Fruit fly (Drosophila melanogaster): Measurements from ENCODE around the gene MsrA.

Gene MsrA

dm6 chr3L:15535228-15535598, 24.4 kb downstream of the MsrA start, which contains the start of gene CrebA:
TSS of gene CrebA (plus strand) at chr3L:15535395.
- TF ChIP-seq CG32121 (GFP tag; IDR thresholded peaks at IDR 0.05) (peak; percentile 11; the same call in 1 of the 2 replicates), CG4496 (GFP tag; IDR thresholded peaks at IDR 0.05) (peak; percentile 56), CG14655 (GFP tag; optimal IDR thresholded peaks at IDR 0.05) (no peak), Ets98B (GFP tag; IDR thresholded peaks at IDR 0.05) (peak; percentile 41; the same call in 1 of the 2 replicates), CG12605 (GFP tag; IDR thresholded peaks at IDR 0.05) (peak; percentile 88), rn (GFP tag; IDR thresholded peaks at IDR 0.05) (no peak)

dm6 chr3L:15535800-15536225, 25.0 kb downstream of the MsrA start:
- TF ChIP-seq D1 (tag; optimal IDR thresholded peaks at IDR 0.05) (no peak), CG34367 (tag; optimal IDR thresholded peaks at IDR 0.05) (no peak), EcR (GFP tag; optimal IDR thresholded peaks at IDR 0.05) (peak; percentile 12), CG12605 (GFP tag; IDR thresholded peaks at IDR 0.05) (peak; percentile 76), CG17806 (tag; optimal IDR thresholded peaks at IDR 0.05) (no peak), CG8159 (tag; optimal IDR thresholded peaks at IDR 0.05) (peak; percentile 13)

- TF ChIP-seq CG32121 (GFP tag; IDR thresholded peaks at IDR 0.05) (no peak), D1 (tag; optimal IDR thresholded peaks at IDR 0.05) (no peak), Pif1A (GFP tag; optimal IDR thresholded peaks at IDR 0.05) (no peak), gl (tag; optimal IDR thresholded peaks at IDR 0.05) (no peak), CG14655 (GFP tag; optimal IDR thresholded peaks at IDR 0.05) (no peak), CG4496 (GFP tag; IDR thresholded peaks at IDR 0.05) (no peak), Ets98B (GFP tag; IDR thresholded peaks at IDR 0.05) (no peak), fd96Ca (GFP tag; IDR thresholded peaks at IDR 0.05) (no peak), CG10348 (GFP tag; IDR thresholded peaks at IDR 0.05) (no peak), CG34367 (tag; optimal IDR thresholded peaks at IDR 0.05) (no peak), CG9948 (tag; optimal IDR thresholded peaks at IDR 0.05) (no peak), EcR (GFP tag; optimal IDR thresholded peaks at IDR 0.05) (no peak), CG8301 (tag; optimal IDR thresholded peaks at IDR 0.05) (no peak), rn (GFP tag; IDR thresholded peaks at IDR 0.05) (no peak), CG12605 (GFP tag; IDR thresholded peaks at IDR 0.05) (no peak), Pif1B (GFP tag; optimal IDR thresholded peaks at IDR 0.05) (no peak), Snoo (tag; optimal IDR thresholded peaks at IDR 0.05) (no peak), CG8159 (tag; optimal IDR thresholded peaks at IDR 0.05) (no peak), CG15710 (tag; optimal IDR thresholded peaks at IDR 0.05) (no peak), CG17806 (tag; optimal IDR thresholded peaks at IDR 0.05) (no peak)
Observed at dm6 chr3L:15536550-15536949, 25.7 kb downstream of the MsrA start.

- peak; percentile 58 for TF ChIP-seq CG34367 (tag; optimal IDR thresholded peaks at IDR 0.05)
- TF ChIP-seq CG10348 (GFP tag; IDR thresholded peaks at IDR 0.05), result no peak
- peak; percentile 56 for TF ChIP-seq Pif1B (GFP tag; optimal IDR thresholded peaks at IDR 0.05)
- peak; percentile 83 for TF ChIP-seq CG14655 (GFP tag; optimal IDR thresholded peaks at IDR 0.05)
- TF ChIP-seq D1 (tag; optimal IDR thresholded peaks at IDR 0.05), result peak; percentile 60
- TF ChIP-seq CG8301 (tag; optimal IDR thresholded peaks at IDR 0.05), result peak; percentile 73
- TF ChIP-seq CG13204 (GFP tag; optimal IDR thresholded peaks at IDR 0.05), result no peak
- peak; percentile 75 for TF ChIP-seq CG32121 (GFP tag; IDR thresholded peaks at IDR 0.05)
- TF ChIP-seq CG8159 (tag; optimal IDR thresholded peaks at IDR 0.05), result peak; percentile 80
- TF ChIP-seq EcR (GFP tag; optimal IDR thresholded peaks at IDR 0.05), result peak; percentile 37
- TF ChIP-seq CG15710 (tag; optimal IDR thresholded peaks at IDR 0.05), result peak; percentile 72
- peak; percentile 71 for TF ChIP-seq CG9948 (tag; optimal IDR thresholded peaks at IDR 0.05)
- TF ChIP-seq CG12605 (GFP tag; IDR thresholded peaks at IDR 0.05), result peak; percentile 9; the same call in 1 of the 2 replicates
- no peak; the same call in 1 of the 2 replicates for TF ChIP-seq Ets98B (GFP tag; IDR thresholded peaks at IDR 0.05)
- TF ChIP-seq Snoo (tag; optimal IDR thresholded peaks at IDR 0.05), result peak; percentile 18
- no peak; the same call in 2 of the 3 replicates for TF ChIP-seq fd96Ca (GFP tag; IDR thresholded peaks at IDR 0.05)
- peak; percentile 66 for TF ChIP-seq CG17806 (tag; optimal IDR thresholded peaks at IDR 0.05)
- peak; percentile 73 for TF ChIP-seq Pif1A (GFP tag; optimal IDR thresholded peaks at IDR 0.05)
Observed at dm6 chr3L:15537916-15538581, 27.2 kb downstream of the MsrA start.

- TF ChIP-seq CG8301 (tag; optimal IDR thresholded peaks at IDR 0.05) (no peak), CG9948 (tag; optimal IDR thresholded peaks at IDR 0.05) (no peak), CG32121 (GFP tag; IDR thresholded peaks at IDR 0.05) (no peak), CG10348 (GFP tag; IDR thresholded peaks at IDR 0.05) (no peak), Ets98B (GFP tag; IDR thresholded peaks at IDR 0.05) (no peak), fd96Ca (GFP tag; IDR thresholded peaks at IDR 0.05) (0 out of 3 replicates have a peak, but pooled peaks have one; percentile 3), EcR (GFP tag; optimal IDR thresholded peaks at IDR 0.05) (peak; percentile 32), CG12605 (GFP tag; IDR thresholded peaks at IDR 0.05) (no peak), Snoo (tag; optimal IDR thresholded peaks at IDR 0.05) (no peak), CG14655 (GFP tag; optimal IDR thresholded peaks at IDR 0.05) (peak; percentile 6)
Observed at dm6 chr3L:15538582-15539490, 28.0 kb downstream of the MsrA start.

Data from whole organism, pupa.